Worm (Caenorhabditis elegans) whole organism, L2 larva: Measurements from ENCODE around the gene cccp-1.

Source experiments
- C34F6.9 ChIP-seq: fragments of 150-350 bp; optimal IDR thresholded peaks from 2 replicates; lab custom pipeline; 2014; ENCODE audit warnings: missing biosample characterization, missing genetic modification characterization
- F13H6.1 ChIP-seq: sonication (generic microtip); optimal IDR thresholded peaks from 2 replicates; lab custom pipeline; 2016; ENCODE audit warnings: missing genetic modification characterization, missing compliant biosample characterization
- Y55F3AM.14 ChIP-seq: fragments of 200-800 bp; sonication (Bioruptor generic); optimal IDR thresholded peaks from 2 replicates; lab custom pipeline; 2018; ENCODE audit warnings: mild to moderate bottlenecking, missing genetic modification characterization, missing compliant biosample characterization
- aly-2 ChIP-seq: fragments of 150-350 bp; optimal IDR thresholded peaks from 2 replicates; lab custom pipeline; 2014; ENCODE audit warnings: missing biosample characterization, missing genetic modification characterization
- blmp-1 ChIP-seq: sonication (generic microtip); optimal IDR thresholded peaks from 2 replicates; lab custom pipeline; 2017; ENCODE audit warnings: missing genetic modification characterization, mild to moderate bottlenecking, missing compliant biosample characterization, antibody characterized with exemption, moderate library complexity; ENCODE audit not compliant: insufficient read depth
- ceh-82 ChIP-seq: fragments of 150-350 bp; optimal IDR thresholded peaks from 2 replicates; lab custom pipeline; 2014; ENCODE audit warnings: missing biosample characterization, missing genetic modification characterization
- crh-2 ChIP-seq: sonication (generic microtip); optimal IDR thresholded peaks from 2 replicates; lab custom pipeline; 2017; ENCODE audit warnings: missing biosample characterization, missing genetic modification characterization
- dmd-4 ChIP-seq: sonication (generic microtip); optimal IDR thresholded peaks from 2 replicates; lab custom pipeline; 2017; ENCODE audit warnings: missing biosample characterization, missing genetic modification characterization
- elt-1 ChIP-seq: fragments of 150-350 bp; optimal IDR thresholded peaks from 2 replicates; lab custom pipeline; 2014; ENCODE audit warnings: missing biosample characterization, missing genetic modification characterization
- fos-1 ChIP-seq: fragments of 150-350 bp; optimal IDR thresholded peaks from 2 replicates; lab custom pipeline; 2014; ENCODE audit warnings: missing biosample characterization, missing genetic modification characterization
- gmeb-1 ChIP-seq: fragments of 150-350 bp; optimal IDR thresholded peaks from 2 replicates; lab custom pipeline; 2014; ENCODE audit warnings: missing biosample characterization, missing genetic modification characterization
- lin-11 ChIP-seq: fragments of 150-350 bp; sonication (generic microtip); optimal IDR thresholded peaks from 2 replicates; lab custom pipeline; 2014; ENCODE audit warnings: missing biosample characterization, missing genetic modification characterization, inconsistent platforms, mixed read lengths
- lin-13 ChIP-seq: fragments of 150-350 bp; optimal IDR thresholded peaks from 2 replicates; lab custom pipeline; 2014; ENCODE audit warnings: missing biosample characterization, missing genetic modification reagents, missing genetic modification characterization
- lin-39 ChIP-seq: fragments of 150-350 bp; optimal IDR thresholded peaks from 2 replicates; lab custom pipeline; 2014; ENCODE audit warnings: missing biosample characterization, missing genetic modification reagents, missing genetic modification characterization
- lsy-2 ChIP-seq, 2 experiments: fragments of 150-350 bp in 1 of 2; sonication (generic microtip) in 1 of 2; optimal IDR thresholded peaks; 2 replicates each; lab custom pipeline; 2014 to 2017; ENCODE audit warnings: missing biosample characterization in 2 of 2, missing genetic modification characterization in 2 of 2
- mab-5 ChIP-seq: fragments of 150-350 bp; optimal IDR thresholded peaks from 2 replicates; lab custom pipeline; 2014; ENCODE audit warnings: missing biosample characterization, missing genetic modification characterization
- mbf-1 ChIP-seq: sonication (generic microtip); optimal IDR thresholded peaks from 2 replicates; lab custom pipeline; 2017; ENCODE audit warnings: missing biosample characterization, missing genetic modification characterization
- nhr-11 ChIP-seq: fragments of 150-350 bp; optimal IDR thresholded peaks from 2 replicates; lab custom pipeline; 2014; ENCODE audit warnings: missing biosample characterization, missing genetic modification characterization
- nhr-12 ChIP-seq: fragments of 150-350 bp; optimal IDR thresholded peaks from 2 replicates; lab custom pipeline; 2014; ENCODE audit warnings: missing biosample characterization, missing genetic modification characterization
- nhr-129 ChIP-seq: fragments of 150-350 bp; optimal IDR thresholded peaks from 2 replicates; lab custom pipeline; 2014; ENCODE audit warnings: missing biosample characterization, missing genetic modification characterization
- nhr-21 ChIP-seq: fragments of 150-350 bp; optimal IDR thresholded peaks from 2 replicates; lab custom pipeline; 2014; ENCODE audit warnings: missing biosample characterization, missing genetic modification characterization
- nhr-237 ChIP-seq: fragments of 150-350 bp; optimal IDR thresholded peaks from 2 replicates; lab custom pipeline; 2014; ENCODE audit warnings: missing biosample characterization, missing genetic modification characterization
- nhr-25 ChIP-seq: fragments of 150-350 bp; sonication (generic microtip); optimal IDR thresholded peaks from 3 replicates; lab custom pipeline; 2014; ENCODE audit warnings: missing biosample characterization, missing genetic modification characterization
- nhr-77 ChIP-seq: fragments of 150-350 bp; optimal IDR thresholded peaks from 2 replicates; lab custom pipeline; 2014; ENCODE audit warnings: missing biosample characterization, missing genetic modification characterization
- sem-4 ChIP-seq: fragments of 150-350 bp; optimal IDR thresholded peaks from 2 replicates; lab custom pipeline; 2014; ENCODE audit warnings: missing biosample characterization, missing genetic modification reagents, missing genetic modification characterization
- skn-1 ChIP-seq: sonication (generic microtip); optimal IDR thresholded peaks from 2 replicates; lab custom pipeline; 2017; ENCODE audit warnings: missing biosample characterization, missing genetic modification characterization
- sma-3 ChIP-seq: sonication (generic microtip); optimal IDR thresholded peaks from 2 replicates; lab custom pipeline; 2016; ENCODE audit warnings: missing genetic modification reagents, missing genetic modification characterization, missing compliant biosample characterization
- sma-9 ChIP-seq, 2 experiments: fragments of 150-350 bp in 1 of 2; sonication (generic microtip) in 1 of 2; optimal IDR thresholded peaks; 2 replicates each; lab custom pipeline; 2014 to 2016; ENCODE audit warnings: missing genetic modification characterization in 2 of 2, mild to moderate bottlenecking in 1 of 2, missing biosample characterization in 1 of 2, missing compliant biosample characterization in 1 of 2, missing genetic modification reagents in 1 of 2, moderate library complexity in 1 of 2
- snpc-4 ChIP-seq: fragments of 150-350 bp; optimal IDR thresholded peaks from 2 replicates; lab custom pipeline; 2014; ENCODE audit warnings: missing biosample characterization, missing genetic modification characterization
- unc-55 ChIP-seq: fragments of 150-350 bp; sonication (generic microtip); optimal IDR thresholded peaks from 3 replicates; lab custom pipeline; 2014; ENCODE audit warnings: missing biosample characterization, missing genetic modification reagents, missing genetic modification characterization
- unc-62 ChIP-seq: fragments of 150-350 bp; optimal IDR thresholded peaks from 2 replicates; lab custom pipeline; 2014; ENCODE audit warnings: missing biosample characterization, missing genetic modification reagents, missing genetic modification characterization
- zag-1 ChIP-seq: fragments of 150-350 bp; optimal IDR thresholded peaks from 2 replicates; lab custom pipeline; 2014; ENCODE audit warnings: missing biosample characterization, missing genetic modification characterization
- ztf-1 ChIP-seq: fragments of 200-800 bp; sonication (Bioruptor generic); conservative IDR thresholded peaks from 2 replicates; pipeline ENCODE4 v1.3.6; 2022; ENCODE audit warnings: missing genetic modification characterization, missing compliant biosample characterization
- ztf-11 ChIP-seq: sonication (generic microtip); optimal IDR thresholded peaks from 2 replicates; lab custom pipeline; 2017; ENCODE audit warnings: missing biosample characterization, missing genetic modification characterization
- ztf-4 ChIP-seq: fragments of 150-350 bp; optimal IDR thresholded peaks from 2 replicates; lab custom pipeline; 2014; ENCODE audit warnings: missing biosample characterization, missing genetic modification characterization

cccp-1 gene

ce11 chrIII:12439056-12439455 lies 33.6 kb upstream of the cccp-1 start:
- TF ChIP-seq nhr-11 (tag; lab: Kevin White, UChicago) (no peak), unc-62 (GFP tag; lab: Kevin White, UChicago) (no peak), mbf-1 (tag; lab: Kevin White, UChicago) (no peak), sem-4 (tag; lab: Kevin White, UChicago) (no peak), nhr-12 (tag; lab: Kevin White, UChicago) (no peak), elt-1 (tag; lab: Kevin White, UChicago) (no peak), Y55F3AM.14 (GFP tag; lab: Kevin White, UChicago) (no peak), dmd-4 (tag; lab: Kevin White, UChicago) (no peak), aly-2 (tag; lab: Kevin White, UChicago) (no peak), ztf-1 (no peak)

- TF ChIP-seq skn-1 (tag; lab: Kevin White, UChicago) (no peak), mbf-1 (tag; lab: Kevin White, UChicago) (no peak), sem-4 (tag; lab: Kevin White, UChicago) (no peak), nhr-11 (tag; lab: Kevin White, UChicago) (no peak), ceh-82 (tag; lab: Kevin White, UChicago) (no peak), nhr-77 (no peak), zag-1 (no peak)
Measured at ce11 chrIII:12443880-12444279, 28.8 kb upstream of the cccp-1 start.

- TF ChIP-seq unc-55 (GFP tag; lab: Kevin White, UChicago) = no peak
- TF ChIP-seq aly-2 (tag; lab: Kevin White, UChicago) = no peak
- peak; percentile 37 for TF ChIP-seq sma-9 (GFP tag; optimal IDR thresholded peaks at IDR 0.05; lab: Kevin White, UChicago)
- no peak for TF ChIP-seq sma-9 (tag; optimal IDR thresholded peaks at IDR 0.05; lab: Kevin White, UChicago)
- TF ChIP-seq ztf-4 (tag; lab: Kevin White, UChicago) = no peak
- TF ChIP-seq fos-1 = peak; percentile 28
Measured at ce11 chrIII:12445223-12445622, 27.4 kb upstream of the cccp-1 start.

- TF ChIP-seq blmp-1 (tag; lab: Kevin White, UChicago) (no peak), aly-2 (tag; lab: Kevin White, UChicago) (no peak), F13H6.1 (no peak), nhr-25 (tag; lab: Kevin White, UChicago) (no peak), unc-55 (GFP tag; lab: Kevin White, UChicago) (no peak), elt-1 (tag; lab: Kevin White, UChicago) (no peak), nhr-21 (tag; lab: Kevin White, UChicago) (no peak), sma-3 (GFP tag; lab: Kevin White, UChicago) (no peak), fos-1 (peak; percentile 61), ztf-11 (tag; lab: Kevin White, UChicago) (no peak), skn-1 (tag; lab: Kevin White, UChicago) (no peak), lin-39 (no peak), sma-9 (GFP tag; optimal IDR thresholded peaks at IDR 0.05; lab: Kevin White, UChicago) (peak; percentile 66), sma-9 (tag; optimal IDR thresholded peaks at IDR 0.05; lab: Kevin White, UChicago) (no peak)
- TF ChIP-seq, all 48 proteins: peak for 2
Measured at ce11 chrIII:12445991-12446502, 26.6 kb upstream of the cccp-1 start, which contains the start of gene Y49E10.18. Gene Y49E10.18, minus strand, starts transcription at chrIII:12446106.

- peak in 1 of 2 experiments; percentile 18 for TF ChIP-seq lsy-2 (tag; optimal IDR thresholded peaks at IDR 0.05; lab: Kevin White, UChicago)
Measured at ce11 chrIII:12447563-12447962, 25.1 kb upstream of the cccp-1 start.

- TF ChIP-seq snpc-4 (tag; lab: Kevin White, UChicago) (peak; percentile 37), lin-13 (GFP tag; lab: Kevin White, UChicago) (peak; percentile 82), nhr-237 (tag; lab: Kevin White, UChicago) (no peak), sma-3 (GFP tag; lab: Kevin White, UChicago) (peak; percentile 75), unc-55 (GFP tag; lab: Kevin White, UChicago) (peak; percentile 88), aly-2 (tag; lab: Kevin White, UChicago) (no peak), zag-1 (no peak), nhr-77 (no peak), mab-5 (tag; lab: Kevin White, UChicago) (peak; percentile 45), nhr-21 (tag; lab: Kevin White, UChicago) (peak; percentile 27), unc-62 (GFP tag; lab: Kevin White, UChicago) (no peak), lin-11 (tag; lab: Kevin White, UChicago) (peak; percentile 46), nhr-25 (tag; lab: Kevin White, UChicago) (peak; percentile 67), nhr-129 (tag; lab: Kevin White, UChicago) (peak; percentile 60), lsy-2 (tag; optimal IDR thresholded peaks at IDR 0.05; lab: Kevin White, UChicago) (peak; percentile 45 to 85), sma-9 (GFP tag; optimal IDR thresholded peaks at IDR 0.05; lab: Kevin White, UChicago) (peak; percentile 34), sma-9 (tag; optimal IDR thresholded peaks at IDR 0.05; lab: Kevin White, UChicago) (no peak), fos-1 (no peak), crh-2 (peak; percentile 53), lin-39 (no peak), F13H6.1 (peak; percentile 43), C34F6.9 (tag; lab: Kevin White, UChicago) (peak; percentile 70), gmeb-1 (tag; lab: Kevin White, UChicago) (peak; percentile 79), blmp-1 (tag; lab: Kevin White, UChicago) (peak; percentile 50)
- TF ChIP-seq, all 48 proteins: peak for 16
Measured at ce11 chrIII:12453315-12453714, 19.4 kb upstream of the cccp-1 start, which contains the start of gene ani-1. Gene ani-1, minus strand, starts transcription at chrIII:12453375.
